Fruit fly (Drosophila melanogaster): ENCODE data around the gene Nhe3.

Nhe3 gene

dm6 chr2L:6717460-6717859 lies 33.3 kb upstream of the Nhe3 start, which contains the start of gene Aatf (continued):
- TF ChIP-seq MTF-1 (GFP tag; optimal IDR thresholded peaks at IDR 0.05; ENCODE audit: borderline replicate concordance) (no peak), Eip74EF (GFP tag; optimal IDR thresholded peaks at IDR 0.05) (no peak), CG17359 (tag; optimal IDR thresholded peaks at IDR 0.05) (no peak), hth (optimal IDR thresholded peaks at IDR 0.05) (no peak), CG18619 (GFP tag; optimal IDR thresholded peaks at IDR 0.05) (no peak), bab2 (GFP tag; optimal IDR thresholded peaks at IDR 0.05) (no peak), CG6813 (GFP tag; optimal IDR thresholded peaks at IDR 0.05) (no peak), CG18764 (GFP tag; optimal IDR thresholded peaks at IDR 0.05) (no peak), Neu2 (GFP tag; optimal IDR thresholded peaks at IDR 0.05; ENCODE audit: borderline replicate concordance) (no peak), chn (GFP tag; optimal IDR thresholded peaks at IDR 0.05) (no peak), Hsf (GFP tag; optimal IDR thresholded peaks at IDR 0.05) (no peak), cas (GFP tag; IDR thresholded peaks at IDR 0.05) (no peak), Ptx1 (GFP tag; IDR thresholded peaks at IDR 0.05) (no peak), tgo (GFP tag; IDR thresholded peaks at IDR 0.05) (no peak), CG18262 (tag; optimal IDR thresholded peaks at IDR 0.05) (no peak), trh (GFP tag; optimal IDR thresholded peaks at IDR 0.05) (no peak), ato (GFP tag; IDR thresholded peaks at IDR 0.05; ENCODE audit: partially characterized antibody) (peak; percentile 64), gcm2 (GFP tag; optimal IDR thresholded peaks at IDR 0.05) (no peak), CG15479 (GFP tag; optimal IDR thresholded peaks at IDR 0.05) (no peak), CG12769 (tag; optimal IDR thresholded peaks at IDR 0.05) (no peak), Opbp (GFP tag; IDR thresholded peaks at IDR 0.05; ENCODE audit: partially characterized antibody) (peak; percentile 82; the same call in 2 of the 3 replicates), CG14710 (tag; optimal IDR thresholded peaks at IDR 0.05) (peak; percentile 63), Awh (GFP tag; IDR thresholded peaks at IDR 0.05) (no peak), tup (GFP tag; optimal IDR thresholded peaks at IDR 0.05) (no peak), CG15601 (tag; optimal IDR thresholded peaks at IDR 0.05) (no peak), CG9876 (GFP tag; optimal IDR thresholded peaks at IDR 0.05) (no peak), Dref (GFP tag; IDR thresholded peaks at IDR 0.05) (peak; percentile 90), CG10209 (GFP tag; optimal IDR thresholded peaks at IDR 0.05) (no peak), wdn (GFP tag; IDR thresholded peaks at IDR 0.05) (no peak), CG14965 (GFP tag; optimal IDR thresholded peaks at IDR 0.05; ENCODE audit: borderline replicate concordance) (no peak), E2f2 (GFP tag; IDR thresholded peaks at IDR 0.05) (peak; percentile 99), D19A (tag; optimal IDR thresholded peaks at IDR 0.05) (no peak), CG11093 (GFP tag; IDR thresholded peaks at IDR 0.05) (no peak), CG7987 (GFP tag; optimal IDR thresholded peaks at IDR 0.05) (no peak), NFAT (GFP tag; IDR thresholded peaks at IDR 0.05) (no peak), CG10321 (GFP tag; IDR thresholded peaks at IDR 0.05) (no peak), CG11560 (tag; IDR thresholded peaks at IDR 0.05) (no peak), sim (GFP tag; IDR thresholded peaks at IDR 0.05) (no peak), Optix (GFP tag; IDR thresholded peaks at IDR 0.05) (no peak), Nf-YB (GFP tag; optimal IDR thresholded peaks at IDR 0.05) (no peak), CG15011 (GFP tag; optimal IDR thresholded peaks at IDR 0.05) (no peak), CG5245 (GFP tag; optimal IDR thresholded peaks at IDR 0.05) (no peak), HLHmδ (GFP tag; optimal IDR thresholded peaks at IDR 0.05) (no peak), CG8281 (tag; optimal IDR thresholded peaks at IDR 0.05) (no peak), ewg (GFP tag; optimal IDR thresholded peaks at IDR 0.05) (no peak), Atf3 (GFP tag; optimal IDR thresholded peaks at IDR 0.05) (no peak), Xrp1 (GFP tag; IDR thresholded peaks at IDR 0.05) (no peak), CG8478 (optimal IDR thresholded peaks at IDR 0.05) (no peak), CG32532 (GFP tag; IDR thresholded peaks at IDR 0.05) (no peak), CG11723 (GFP tag; optimal IDR thresholded peaks at IDR 0.05) (no peak), CG1603 (tag; optimal IDR thresholded peaks at IDR 0.05) (peak; percentile 64), CG11696 (GFP tag; IDR thresholded peaks at IDR 0.05) (no peak)
